Fruit fly (Drosophila melanogaster) whole organism: ENCODE data around the gene CG43915.

ENCODE experiments used
- CG8478 ChIP-seq: fragments of >200 bp; optimal IDR thresholded peaks from 2 replicates; lab custom pipeline; 2018; ENCODE audit warnings: inconsistent platforms
- Dll ChIP-seq: fragments of >200 bp; optimal IDR thresholded peaks from 2 replicates; lab custom pipeline; 2017
- EcR ChIP-seq, 2 experiments: fragments of >200 bp; optimal IDR thresholded peaks; 2 replicates each; lab custom pipeline; 2017; ENCODE audit warnings: missing biosample characterization in 2 of 2, missing genetic modification characterization in 2 of 2, missing genetic modification reagents in 2 of 2
- pan ChIP-seq: fragments of >200 bp; optimal IDR thresholded peaks from 2 replicates; lab custom pipeline; 2017
- psq ChIP-seq: fragments of >200 bp; optimal IDR thresholded peaks from 2 replicates; lab custom pipeline; 2017
- usp ChIP-seq: fragments of >200 bp; optimal IDR thresholded peaks from 2 replicates; lab custom pipeline; 2017; ENCODE audit warnings: missing biosample characterization, missing genetic modification characterization, mixed read lengths

CG43915 gene

dm6 chr3L:3952468-3952867 lies 20.2 kb upstream of the CG43915 start, which contains the start of gene CG14984:
Gene CG14984, minus strand, starts transcription at chr3L:3952550.
- no peak for TF ChIP-seq usp
- TF ChIP-seq psq (lab: Kevin White, UChicago), result no peak
- TF ChIP-seq CG8478 (lab: Kevin White, UChicago), result no peak

DNA sequence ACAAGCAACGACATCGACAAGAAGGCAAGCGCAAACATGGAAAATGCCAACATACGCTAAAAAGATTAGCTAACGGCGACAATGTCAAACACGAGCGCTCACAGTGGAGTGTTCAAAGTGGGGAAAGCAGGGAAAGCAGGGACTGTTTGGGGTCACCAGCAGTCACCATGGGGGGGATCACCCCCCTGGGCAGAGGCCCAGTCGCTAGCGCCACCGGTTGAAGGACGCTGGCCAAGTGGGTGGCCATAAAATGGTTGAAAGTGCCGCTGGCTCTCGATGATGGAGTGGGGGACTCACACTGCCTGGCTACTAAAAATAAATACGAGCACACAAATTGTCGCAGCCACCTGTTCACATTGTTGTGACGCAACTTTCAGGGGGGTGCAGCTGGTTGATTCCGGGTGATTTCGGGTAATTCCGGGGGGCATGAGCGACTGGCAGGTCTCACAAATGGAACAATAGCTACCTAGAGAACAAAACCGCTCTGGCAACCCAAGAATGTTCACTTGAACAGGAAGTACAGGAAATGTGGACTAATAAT lies 11.8 kb upstream of the CG43915 start:
- TF ChIP-seq pan (lab: Kevin White, UChicago) (no peak), psq (lab: Kevin White, UChicago) (no peak), EcR (GFP tag; optimal IDR thresholded peaks at IDR 0.05; lab: Kevin White, UChicago) (no peak), CG8478 (lab: Kevin White, UChicago) (no peak), Dll (lab: Kevin White, UChicago) (no peak), usp (no peak)

dm6 chr3L:3963979-3964378 lies 8.7 kb upstream of the CG43915 start:
- TF ChIP-seq psq (lab: Kevin White, UChicago) (no peak), Dll (lab: Kevin White, UChicago) (no peak), CG8478 (lab: Kevin White, UChicago) (no peak), EcR (GFP tag; optimal IDR thresholded peaks at IDR 0.05; lab: Kevin White, UChicago) (no peak), usp (no peak), pan (lab: Kevin White, UChicago) (no peak)

- TF ChIP-seq Dll (lab: Kevin White, UChicago), result no peak
- TF ChIP-seq EcR (GFP tag; optimal IDR thresholded peaks at IDR 0.05; lab: Kevin White, UChicago), result no peak
- no peak for TF ChIP-seq psq (lab: Kevin White, UChicago)
- TF ChIP-seq pan (lab: Kevin White, UChicago), result no peak
- TF ChIP-seq CG8478 (lab: Kevin White, UChicago), result no peak
Measured at dm6 chr3L:3964671-3965070, 8.0 kb upstream of the CG43915 start, which contains the start of gene CG12605. Gene CG12605, minus strand, starts transcription at chr3L:3964771.

DNA sequence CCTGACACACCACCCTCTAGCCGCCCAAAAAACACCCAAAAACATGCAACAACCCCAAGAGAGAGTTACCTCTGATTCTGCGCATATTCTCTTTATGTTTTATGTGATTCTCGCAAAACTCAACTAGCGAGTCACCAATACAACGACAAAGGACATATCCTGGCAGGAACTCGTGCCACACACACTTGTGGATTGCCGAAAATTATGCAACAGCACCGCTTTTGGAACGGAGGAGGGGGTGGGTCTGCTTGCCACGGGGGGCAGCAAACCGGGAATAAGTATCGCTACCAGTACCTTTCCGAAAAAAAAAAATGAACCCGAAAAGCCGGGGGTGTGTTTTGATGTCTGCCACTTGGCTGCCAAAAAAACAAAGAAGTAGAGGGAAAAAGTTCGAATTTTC lies 7.6 kb upstream of the CG43915 start:
- no peak for TF ChIP-seq CG8478 (lab: Kevin White, UChicago)
- TF ChIP-seq EcR (GFP tag; optimal IDR thresholded peaks at IDR 0.05; lab: Kevin White, UChicago), result no peak
- no peak for TF ChIP-seq psq (lab: Kevin White, UChicago)
- TF ChIP-seq pan (lab: Kevin White, UChicago), result no peak
- TF ChIP-seq usp, result no peak
- no peak for TF ChIP-seq Dll (lab: Kevin White, UChicago)

DNA sequence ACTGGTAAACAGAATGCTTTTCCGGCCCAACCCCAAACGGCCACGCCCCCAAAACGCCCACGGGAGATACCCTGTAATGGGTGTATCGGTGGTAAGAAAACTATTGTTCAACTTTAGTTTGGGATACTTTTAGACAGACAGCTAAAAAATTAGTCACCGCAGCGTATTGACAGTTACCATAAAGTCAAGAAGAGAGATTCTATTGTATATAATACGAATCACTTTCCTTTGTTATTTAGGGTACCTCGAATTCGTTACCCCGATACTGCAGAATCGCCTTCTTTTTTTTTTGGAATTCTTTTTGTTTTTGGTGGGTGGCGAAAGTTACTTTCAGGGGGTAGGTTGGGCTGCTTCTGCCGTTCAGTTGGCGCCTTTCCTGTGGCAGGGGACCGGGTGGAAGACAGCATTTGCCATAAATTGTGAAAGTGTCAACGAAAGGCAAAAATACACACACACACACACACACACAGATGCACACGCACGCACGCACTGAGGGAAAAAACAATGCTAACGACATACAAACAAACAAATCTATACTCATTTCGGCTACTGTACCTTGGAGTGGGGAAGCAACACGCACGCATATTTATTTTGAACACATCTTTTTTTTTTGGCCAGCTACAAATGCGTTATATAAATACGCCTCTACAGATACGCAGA lies 2.2 kb upstream of the CG43915 start:
- TF ChIP-seq Dll (lab: Kevin White, UChicago), result no peak
- no peak for TF ChIP-seq EcR (GFP tag; optimal IDR thresholded peaks at IDR 0.05; lab: Kevin White, UChicago)

DNA sequence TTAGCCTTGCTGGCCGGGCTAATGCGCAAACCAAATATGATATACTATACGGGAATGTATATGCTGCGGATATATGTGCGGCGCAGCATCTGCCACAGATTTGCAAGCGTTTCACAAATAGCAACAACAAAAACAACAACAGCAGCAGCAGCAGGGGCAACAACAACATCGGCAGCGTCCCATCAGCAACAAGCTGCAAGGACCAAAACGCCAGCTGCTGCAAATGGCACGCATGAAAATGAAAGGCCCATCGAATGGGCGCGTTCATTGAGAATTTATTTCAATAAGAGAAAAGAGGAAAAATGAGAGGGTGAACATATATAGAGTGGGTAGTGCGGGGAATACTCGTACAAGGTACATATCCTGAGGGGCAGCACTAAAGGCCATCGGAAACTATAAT lies 3.7 kb downstream of the CG43915 start:
- TF ChIP-seq pan (lab: Kevin White, UChicago), result no peak
- TF ChIP-seq usp, result no peak
- no peak for TF ChIP-seq EcR (GFP tag; optimal IDR thresholded peaks at IDR 0.05; lab: Kevin White, UChicago)
- TF ChIP-seq psq (lab: Kevin White, UChicago), result no peak

DNA sequence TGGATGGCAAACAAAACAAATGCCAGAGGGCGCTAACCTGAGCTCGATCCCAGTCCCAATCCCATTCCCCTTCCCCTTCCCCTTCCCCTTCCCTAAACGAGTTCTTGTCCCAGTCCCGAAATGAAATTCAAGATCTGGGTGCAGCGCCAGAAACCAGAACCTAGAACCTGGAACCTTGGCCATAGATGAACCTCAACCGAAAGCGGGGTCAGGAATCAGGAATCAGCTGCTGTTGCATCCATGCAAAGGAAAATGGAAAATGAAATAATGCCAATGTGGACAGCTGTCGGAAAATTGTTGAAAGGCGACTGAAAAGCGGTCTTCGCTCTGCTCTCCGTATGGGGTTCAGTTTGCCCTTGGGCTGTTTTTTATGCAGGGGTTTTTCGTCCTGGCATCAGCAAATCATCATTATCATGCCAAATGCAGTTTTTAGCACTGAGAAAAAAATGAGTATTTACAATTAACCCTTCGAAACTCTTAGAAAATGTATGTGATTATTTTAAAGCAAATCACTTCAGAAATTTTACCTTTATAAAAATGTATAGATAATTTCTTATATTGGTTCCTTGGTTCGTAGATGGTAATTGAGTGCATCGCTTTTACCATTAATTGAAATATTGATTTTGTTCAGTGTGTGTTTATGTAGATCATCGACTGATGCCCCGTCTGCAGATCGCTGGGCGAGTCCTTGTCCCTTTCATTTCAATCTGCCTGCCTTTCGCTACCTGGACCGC lies 5.1 kb downstream of the CG43915 start:
- no peak for TF ChIP-seq Dll (lab: Kevin White, UChicago)
- no peak for TF ChIP-seq CG8478 (lab: Kevin White, UChicago)
- TF ChIP-seq pan (lab: Kevin White, UChicago), result no peak
- no peak for TF ChIP-seq usp
- no peak for TF ChIP-seq psq (lab: Kevin White, UChicago)
- TF ChIP-seq EcR (GFP tag; optimal IDR thresholded peaks at IDR 0.05; lab: Kevin White, UChicago), result no peak

DNA sequence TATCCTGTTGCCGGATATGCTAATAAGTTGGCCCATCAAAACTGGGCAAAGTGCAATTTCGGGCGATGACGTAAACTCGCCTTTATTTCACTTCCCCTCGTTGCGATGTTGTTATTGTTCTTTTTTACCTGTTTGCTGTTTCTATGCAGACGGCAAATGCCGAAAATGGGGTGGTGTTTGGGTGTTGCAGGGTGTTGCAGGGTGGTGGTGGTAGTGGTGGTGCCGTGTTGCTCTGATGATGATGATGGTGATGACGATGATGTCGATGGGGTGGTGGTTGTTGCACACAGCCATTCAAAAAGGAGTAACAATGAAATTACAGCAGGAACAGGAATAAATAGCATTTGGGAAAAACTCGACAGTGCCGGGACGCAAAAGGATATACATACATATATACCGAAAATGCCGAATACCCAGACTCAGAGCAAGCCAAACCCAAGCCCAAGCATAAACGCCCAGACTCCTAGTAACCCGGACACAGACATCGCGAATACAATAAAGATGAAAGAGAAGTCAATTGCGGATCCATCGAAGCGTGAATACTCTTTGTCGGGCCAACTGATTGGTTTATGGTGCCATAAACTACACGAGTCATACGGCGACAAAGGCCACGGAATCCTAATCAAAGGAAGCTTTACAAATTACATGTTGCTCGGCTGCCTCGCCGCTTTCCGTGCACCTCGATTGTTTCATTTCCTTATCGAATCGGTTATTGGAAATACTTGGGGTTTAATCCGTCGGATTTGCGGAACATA lies 6.2 kb downstream of the CG43915 start:
- TF ChIP-seq pan (lab: Kevin White, UChicago) (no peak), usp (no peak), psq (lab: Kevin White, UChicago) (no peak), EcR (GFP tag; optimal IDR thresholded peaks at IDR 0.05; lab: Kevin White, UChicago) (no peak), CG8478 (lab: Kevin White, UChicago) (no peak), Dll (lab: Kevin White, UChicago) (no peak)

dm6 chr3L:3980027-3980426 lies 7.3 kb downstream of the CG43915 start:
- TF ChIP-seq Dll (lab: Kevin White, UChicago), result no peak

- TF ChIP-seq Dll (lab: Kevin White, UChicago), result no peak
Measured at dm6 chr3L:3983466-3983946, 10.8 kb downstream of the CG43915 start, which contains the start of gene scrt. Gene scrt, plus strand, starts transcription at chr3L:3983896.

DNA sequence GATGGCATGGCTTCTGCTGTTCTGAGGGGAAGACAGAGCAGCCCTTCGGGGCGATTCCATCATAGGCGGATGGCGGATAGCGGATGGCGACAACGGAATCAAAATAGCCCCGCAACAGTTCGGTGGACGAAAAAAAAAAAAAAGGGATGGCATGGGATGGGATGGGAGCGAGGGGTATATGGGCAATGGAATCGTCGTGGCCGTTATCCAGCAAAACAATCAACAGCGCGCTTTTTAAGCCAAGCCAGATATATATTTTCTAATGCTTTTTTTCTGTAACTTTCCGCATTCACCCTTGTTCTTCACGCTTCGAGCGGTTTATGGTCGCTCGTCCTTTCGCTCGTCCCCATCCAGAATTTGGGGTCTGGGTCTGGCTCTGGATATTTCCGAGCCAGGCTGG lies 22.9 kb downstream of the CG43915 start:
- TF ChIP-seq Dll (lab: Kevin White, UChicago) (no peak), CG8478 (lab: Kevin White, UChicago) (no peak), EcR (GFP tag; optimal IDR thresholded peaks at IDR 0.05; lab: Kevin White, UChicago) (no peak), pan (lab: Kevin White, UChicago) (no peak), psq (lab: Kevin White, UChicago) (no peak), usp (no peak)
